Worm (Caenorhabditis elegans) whole organism, L1 larva: ENCODE results near the gene flp-11.

Source experiments
- C34B4.2 ChIP-seq: sonication (generic microtip); optimal IDR thresholded peaks from 2 replicates; lab custom pipeline; 2017; ENCODE audit warnings: mild to moderate bottlenecking, missing genetic modification characterization, missing compliant biosample characterization
- F16B12.6 ChIP-seq: fragments of 150-350 bp; optimal IDR thresholded peaks from 2 replicates; lab custom pipeline; 2014; ENCODE audit warnings: missing biosample characterization, missing genetic modification characterization
- alr-1 ChIP-seq: fragments of 200-800 bp; sonication (Bioruptor generic); optimal IDR thresholded peaks from 2 replicates; lab custom pipeline; 2018; ENCODE audit warnings: borderline replicate concordance, mild to moderate bottlenecking, missing genetic modification characterization, missing compliant biosample characterization
- blmp-1 ChIP-seq: fragments of 150-350 bp; optimal IDR thresholded peaks from 2 replicates; lab custom pipeline; 2014; ENCODE audit warnings: missing biosample characterization, missing genetic modification characterization
- ceh-63 ChIP-seq: fragments of 200-800 bp; sonication (Bioruptor generic); optimal IDR thresholded peaks from 2 replicates; lab custom pipeline; 2018; ENCODE audit warnings: mild to moderate bottlenecking, missing genetic modification characterization, missing compliant biosample characterization
- ceh-82 ChIP-seq, 3 experiments: fragments of 150-350 bp in 1 of 3; sonication (generic microtip) in 2 of 3; optimal IDR thresholded peaks; 2 replicates each; lab custom pipeline; 2014 to 2017; ENCODE audit warnings: missing biosample characterization in 3 of 3, missing genetic modification characterization in 3 of 3
- ceh-88 ChIP-seq: fragments of 200-800 bp; sonication (Bioruptor generic); IDR thresholded peaks from 2 replicates; pipeline ENCODE4 v1.3.6; 2022; ENCODE audit warnings: missing genetic modification characterization, missing compliant biosample characterization
- ces-1 ChIP-seq: fragments of 150-350 bp; optimal IDR thresholded peaks from 2 replicates; lab custom pipeline; 2014; ENCODE audit warnings: missing biosample characterization, missing genetic modification reagents, missing genetic modification characterization
- egl-13 ChIP-seq: sonication (generic microtip); optimal IDR thresholded peaks from 2 replicates; lab custom pipeline; 2016; ENCODE audit warnings: missing genotype, missing genetic modification reagents, missing genetic modification characterization, missing compliant biosample characterization
- egl-27 ChIP-seq, 2 experiments: fragments of 150-350 bp in 1 of 2; sonication (generic microtip); optimal IDR thresholded peaks; 3 replicates each; lab custom pipeline; 2017 to 2018; ENCODE audit warnings: missing biosample characterization in 2 of 2, missing genetic modification characterization in 2 of 2, missing genetic modification reagents in 2 of 2
- elt-2 ChIP-seq: sonication (generic microtip); optimal IDR thresholded peaks from 2 replicates; lab custom pipeline; 2016; ENCODE audit warnings: missing genetic modification characterization, mild to moderate bottlenecking, inconsistent platforms, missing compliant biosample characterization, missing genetic modification reagents
- elt-3 ChIP-seq, 6 experiments: fragments of 150-350 bp in 1 of 6; sonication (generic microtip); optimal IDR thresholded peaks; 2 replicates each; lab custom pipeline; 2017 to 2018; ENCODE audit warnings: missing biosample characterization in 6 of 6, missing genetic modification characterization in 6 of 6, inconsistent platforms in 1 of 6
- fos-1 ChIP-seq: fragments of 150-350 bp; optimal IDR thresholded peaks from 2 replicates; lab custom pipeline; 2014; ENCODE audit warnings: missing biosample characterization, missing genetic modification characterization
- grh-1 ChIP-seq: fragments of 200-800 bp; sonication (Bioruptor generic); IDR thresholded peaks from 2 replicates; pipeline ENCODE4 v1.3.6; 2022; ENCODE audit warnings: missing genetic modification reagents, missing genetic modification characterization, missing compliant biosample characterization
- jun-1 ChIP-seq: fragments of 150-350 bp; optimal IDR thresholded peaks from 2 replicates; lab custom pipeline; 2014; ENCODE audit warnings: missing biosample characterization, missing genetic modification reagents, missing genetic modification characterization
- lin-13 ChIP-seq: fragments of 150-350 bp; optimal IDR thresholded peaks from 2 replicates; lab custom pipeline; 2014; ENCODE audit warnings: missing biosample characterization, missing genetic modification reagents, missing genetic modification characterization
- lin-14 ChIP-seq: fragments of 200-800 bp; sonication (Bioruptor generic); optimal IDR thresholded peaks from 2 replicates; lab custom pipeline; 2018; ENCODE audit warnings: mild to moderate bottlenecking, missing genetic modification characterization, moderate library complexity, missing compliant biosample characterization
- lin-35 ChIP-seq, 2 experiments: fragments of 150-350 bp; optimal IDR thresholded peaks; 2 replicates each; lab custom pipeline; 2014; ENCODE audit warnings: missing biosample characterization in 2 of 2, missing genetic modification characterization in 2 of 2, missing genetic modification reagents in 2 of 2
- lin-39 ChIP-seq: fragments of 150-350 bp; optimal IDR thresholded peaks from 2 replicates; lab custom pipeline; 2014; ENCODE audit warnings: missing biosample characterization, missing genetic modification reagents, missing genetic modification characterization
- nhr-11 ChIP-seq: fragments of 150-350 bp; optimal IDR thresholded peaks from 2 replicates; lab custom pipeline; 2014; ENCODE audit warnings: missing biosample characterization, missing genetic modification characterization
- nhr-19 ChIP-seq: fragments of 200-800 bp; sonication (Bioruptor generic); conservative IDR thresholded peaks from 2 replicates; pipeline ENCODE4 v1.3.6; 2022; ENCODE audit warnings: missing genetic modification characterization, missing compliant biosample characterization
- nhr-20 ChIP-seq: sonication (generic microtip); optimal IDR thresholded peaks from 2 replicates; lab custom pipeline; 2016; ENCODE audit warnings: mild to moderate bottlenecking, missing genetic modification characterization, missing compliant biosample characterization
- nhr-90 ChIP-seq: sonication (generic microtip); optimal IDR thresholded peaks from 2 replicates; lab custom pipeline; 2016; ENCODE audit warnings: mild to moderate bottlenecking, missing genetic modification characterization, missing compliant biosample characterization; ENCODE audit not compliant: poor library complexity
- pax-3 ChIP-seq: fragments of 200-800 bp; sonication (Bioruptor generic); optimal IDR thresholded peaks from 2 replicates; lab custom pipeline; 2018; ENCODE audit warnings: mild to moderate bottlenecking, missing genetic modification characterization, moderate library complexity, missing compliant biosample characterization
- snpc-4 ChIP-seq: fragments of 150-350 bp; optimal IDR thresholded peaks from 2 replicates; lab custom pipeline; 2014; ENCODE audit warnings: missing biosample characterization, missing genetic modification characterization
- snu-23 ChIP-seq: sonication (generic microtip); optimal IDR thresholded peaks from 2 replicates; lab custom pipeline; 2016; ENCODE audit warnings: missing genetic modification characterization, missing compliant biosample characterization
- swsn-7 ChIP-seq: sonication (generic microtip); optimal IDR thresholded peaks from 2 replicates; lab custom pipeline; 2016; ENCODE audit warnings: missing genetic modification characterization, missing compliant biosample characterization
- tbx-2 ChIP-seq: sonication (generic microtip); optimal IDR thresholded peaks from 2 replicates; lab custom pipeline; 2016; ENCODE audit warnings: missing genetic modification characterization, missing compliant biosample characterization
- unc-30 ChIP-seq: sonication (generic microtip); optimal IDR thresholded peaks from 2 replicates; lab custom pipeline; 2017; ENCODE audit warnings: missing biosample characterization, missing genetic modification characterization
- unc-62 ChIP-seq: fragments of 150-350 bp; optimal IDR thresholded peaks from 2 replicates; lab custom pipeline; 2014; ENCODE audit warnings: missing biosample characterization, missing genetic modification reagents, missing genetic modification characterization

flp-11 gene

ce11 chrX:4699411-4700050 lies 21.6 kb upstream of the flp-11 start, which contains the start of gene hyl-2 (continued):
- TF ChIP-seq ces-1 (no peak), swsn-7 (peak; percentile 26), snpc-4 (tag; lab: Kevin White, UChicago) (no peak), C34B4.2 (tag; lab: Kevin White, UChicago) (no peak), unc-30 (tag; lab: Kevin White, UChicago) (no peak), egl-27 (tag; optimal IDR thresholded peaks at IDR 0.05; lab: Kevin White, UChicago) (no peak), tbx-2 (tag; lab: Kevin White, UChicago) (peak; percentile 22), fos-1 (tag; lab: Kevin White, UChicago) (no peak), ceh-88 (no peak), nhr-11 (no peak), nhr-19 (peak; percentile 34), elt-2 (tag; lab: Kevin White, UChicago) (no peak), pax-3 (tag; lab: Kevin White, UChicago) (no peak), lin-13 (GFP tag; lab: Kevin White, UChicago) (no peak), alr-1 (tag; lab: Kevin White, UChicago) (no peak), ceh-82 (tag; optimal IDR thresholded peaks at IDR 0.05; lab: Kevin White, UChicago) (peak in 1 of 3 experiments; percentile 50), F16B12.6 (tag; lab: Kevin White, UChicago) (peak; percentile 6), lin-39 (no peak), lin-14 (GFP tag; lab: Kevin White, UChicago) (peak; percentile 93)

ce11 chrX:4698271-4698670 lies 20.3 kb upstream of the flp-11 start:
- TF ChIP-seq elt-2 (tag; lab: Kevin White, UChicago) (peak; percentile 82), unc-62 (GFP tag; lab: Kevin White, UChicago) (no peak), nhr-20 (tag; lab: Kevin White, UChicago) (peak; percentile 11), nhr-90 (tag; lab: Kevin White, UChicago) (peak; percentile 21), nhr-11 (no peak), grh-1 (GFP tag; lab: Robert Waterston, UW) (no peak), snpc-4 (tag; lab: Kevin White, UChicago) (no peak)

ce11 chrX:4694611-4695370 lies 16.9 kb upstream of the flp-11 start:
- peak; percentile 21 for TF ChIP-seq lin-14 (GFP tag; lab: Kevin White, UChicago)
- no peak for TF ChIP-seq lin-35 (GFP tag; optimal IDR thresholded peaks at IDR 0.05; lab: Kevin White, UChicago)
- TF ChIP-seq blmp-1 (tag; lab: Kevin White, UChicago), result peak; percentile 66
- TF ChIP-seq, all 84 proteins: peak for 2

- no peak for TF ChIP-seq jun-1
- TF ChIP-seq unc-30 (tag; lab: Kevin White, UChicago), result no peak
- no peak for TF ChIP-seq ceh-63 (GFP tag; lab: Kevin White, UChicago)
Measured at ce11 chrX:4691148-4691773, 13.3 kb upstream of the flp-11 start, which contains the start of gene K02G10.5. TSS of gene K02G10.5 (minus strand) at chrX:4691198.

ce11 chrX:4685579-4685978 lies 7.7 kb upstream of the flp-11 start:
- TF ChIP-seq snu-23 (GFP tag; lab: Kevin White, UChicago) (no peak), elt-3 (tag; optimal IDR thresholded peaks at IDR 0.05; lab: Kevin White, UChicago) (peak in 1 of 6 experiments; percentile 9), egl-13 (tag; lab: Kevin White, UChicago) (no peak), lin-14 (GFP tag; lab: Kevin White, UChicago) (peak; percentile 23)
